Worm (Caenorhabditis elegans): ENCODE data around the gene tam-1.

The tam-1 gene

ce11 chrV:4962968-4963367, at the start of gene tam-1:
TSS of gene tam-1 (minus strand) at chrV:4963102.
- TF ChIP-seq nhr-179 (tag; optimal IDR thresholded peaks at IDR 0.05) (no peak), cebp-1 (GFP tag; IDR thresholded peaks at IDR 0.05) (no peak), cebp-1 (tag; optimal IDR thresholded peaks at IDR 0.05) (peak; percentile 39), hmg-1.2 (GFP tag; IDR thresholded peaks at IDR 0.05) (peak; percentile 20; the same call in 1 of the 2 replicates)

- TF ChIP-seq ztf-3 (GFP tag; optimal IDR thresholded peaks at IDR 0.05) (no peak), ceh-79 (tag; optimal IDR thresholded peaks at IDR 0.05) (no peak), unc-62 (GFP tag; optimal IDR thresholded peaks at IDR 0.05) (peak; percentile 59), nhr-80 (tag; optimal IDR thresholded peaks at IDR 0.05) (peak; percentile 31)
These were observed 49.4 kb upstream of the tam-1 start, which contains the start of gene srr-6 for ce11 chrV:5012193-5012853. TSS of gene srr-6 (plus strand) at chrV:5012803.

- no peak for TF ChIP-seq Y56A3A.18 (GFP tag; IDR thresholded peaks at IDR 0.05)
- TF ChIP-seq B0336.3 (GFP tag; IDR thresholded peaks at IDR 0.05) = no peak
- TF ChIP-seq hmg-20 (GFP tag; IDR thresholded peaks at IDR 0.05) = no peak
- TF ChIP-seq hrde-1 (tag; optimal IDR thresholded peaks at IDR 0.05; ENCODE audit: borderline replicate concordance) = no peak
- TF ChIP-seq attf-6 (GFP tag; IDR thresholded peaks at IDR 0.05) = no peak
- no peak for TF ChIP-seq lin-26 (GFP tag; IDR thresholded peaks at IDR 0.05)
- TF ChIP-seq bed-1 (GFP tag; IDR thresholded peaks at IDR 0.05) = no peak
- no peak for TF ChIP-seq nfya-1 (tag; optimal IDR thresholded peaks at IDR 0.05; ENCODE audit: borderline replicate concordance, insufficient read depth)
- TF ChIP-seq F57A8.1 (GFP tag; optimal IDR thresholded peaks at IDR 0.05) = no peak
- no peak for TF ChIP-seq aptf-3 (GFP tag; IDR thresholded peaks at IDR 0.05)
- TF ChIP-seq ceh-79 (tag; optimal IDR thresholded peaks at IDR 0.05) = no peak
- TF ChIP-seq nhr-27 (tag; optimal IDR thresholded peaks at IDR 0.05) = no peak
- TF ChIP-seq ceh-40 (GFP tag; IDR thresholded peaks at IDR 0.05) = no peak
- TF ChIP-seq ceh-100 (GFP tag; IDR thresholded peaks at IDR 0.05) = no peak
- no peak for TF ChIP-seq nhr-80 (tag; optimal IDR thresholded peaks at IDR 0.05)
- TF ChIP-seq let-607 (tag; optimal IDR thresholded peaks at IDR 0.05) = no peak
These were observed 38.5 kb upstream of the tam-1 start, which contains the start of gene srr-8 for ce11 chrV:5001386-5001785. TSS of gene srr-8 (plus strand) at chrV:5001686.

ce11 chrV:5000406-5000805, 37.5 kb upstream of the tam-1 start, which contains the start of gene ugt-7:
TSS of gene ugt-7 (minus strand) at chrV:5000566.
- TF ChIP-seq him-1 (tag; optimal IDR thresholded peaks at IDR 0.05) = no peak
- TF ChIP-seq nhr-80 (tag; optimal IDR thresholded peaks at IDR 0.05) = peak; percentile 31

ce11 chrV:4995155-4995554, 32.3 kb upstream of the tam-1 start, which contains the start of gene ncx-9:
TSS of gene ncx-9 (minus strand) at chrV:4995255.
- TF ChIP-seq attf-3 (GFP tag; conservative IDR thresholded peaks at IDR 0.05) (no peak), madf-10 (tag; optimal IDR thresholded peaks at IDR 0.05) (no peak), Y56A3A.18 (GFP tag; IDR thresholded peaks at IDR 0.05) (no peak), D2030.7 (GFP tag; IDR thresholded peaks at IDR 0.05) (no peak), dox-1 (GFP tag; IDR thresholded peaks at IDR 0.05) (no peak), dpl-1 (GFP tag; optimal IDR thresholded peaks at IDR 0.05) (no peak), pha-4 (tag; optimal IDR thresholded peaks at IDR 0.05) (no peak), F52B5.7 (tag; optimal IDR thresholded peaks at IDR 0.05) (no peak), ccch-3 (GFP tag; optimal IDR thresholded peaks at IDR 0.05) (no peak), let-526 (GFP tag; IDR thresholded peaks at IDR 0.05) (no peak), F57A8.1 (GFP tag; optimal IDR thresholded peaks at IDR 0.05) (no peak), repo-1 (tag; optimal IDR thresholded peaks at IDR 0.05) (no peak), hmg-1.2 (GFP tag; IDR thresholded peaks at IDR 0.05) (no peak), ztf-3 (GFP tag; optimal IDR thresholded peaks at IDR 0.05) (no peak), tbp1 (GFP tag; optimal IDR thresholded peaks at IDR 0.05) (no peak)

All from whole organism, young adult.